Fruit fly (Drosophila melanogaster) whole organism, embryonic: ENCODE measurements around the gene CG45105.

ENCODE experiments used
- Atf3 ChIP-seq: fragments of 200-800 bp; sonication (Bioruptor generic); optimal IDR thresholded peaks from 3 replicates; lab custom pipeline; 2016; ENCODE audit warnings: missing biosample characterization, missing genetic modification characterization
- Bdp1 ChIP-seq: fragments of 200-800 bp; sonication (Bioruptor generic); optimal IDR thresholded peaks from 3 replicates; lab custom pipeline; 2016; ENCODE audit warnings: missing biosample characterization, missing genetic modification characterization
- CG10462 ChIP-seq: fragments of 200-800 bp; sonication (Bioruptor generic); optimal IDR thresholded peaks from 2 replicates; lab custom pipeline; 2016; ENCODE audit warnings: missing biosample characterization, missing genetic modification characterization
- CG10959 ChIP-seq: fragments of 200-800 bp; sonication (Bioruptor generic); IDR thresholded peaks from 2 replicates; pipeline ENCODE4 v1.3.6; 2022; ENCODE audit warnings: missing biosample characterization, missing genetic modification characterization
- CG12104 ChIP-seq: fragments of 200-800 bp; sonication (Bioruptor generic); optimal IDR thresholded peaks from 3 replicates; lab custom pipeline; 2016; ENCODE audit warnings: missing biosample characterization, missing genetic modification characterization
- CG12155 ChIP-seq: fragments of 200-800 bp; sonication (Bioruptor generic); optimal IDR thresholded peaks from 3 replicates; lab custom pipeline; 2016; ENCODE audit warnings: missing biosample characterization, missing genetic modification characterization
- CG12659 ChIP-seq: fragments of 200-800 bp; sonication (Bioruptor generic); optimal IDR thresholded peaks from 3 replicates; lab custom pipeline; 2017; ENCODE audit warnings: mild to moderate bottlenecking, missing biosample characterization, missing genetic modification reagents, missing genetic modification characterization
- CG12942 ChIP-seq: fragments of 200-800 bp; sonication (Bioruptor generic); optimal IDR thresholded peaks from 3 replicates; lab custom pipeline; 2016; ENCODE audit warnings: missing biosample characterization, missing genetic modification characterization
- CG13287 ChIP-seq: fragments of 200-800 bp; sonication (Bioruptor generic); IDR thresholded peaks from 2 replicates; pipeline ENCODE4 v1.3.6; 2022; ENCODE audit warnings: missing biosample characterization, missing genetic modification characterization; ENCODE audit not compliant: partially characterized antibody
- CG15479 ChIP-seq: fragments of 200-800 bp; sonication (Bioruptor generic); optimal IDR thresholded peaks from 3 replicates; lab custom pipeline; 2019; ENCODE audit warnings: missing biosample characterization, mild to moderate bottlenecking, missing genetic modification characterization, moderate library complexity
- CG17328 ChIP-seq: fragments of 200-800 bp; sonication (Bioruptor generic); IDR thresholded peaks from 2 replicates; pipeline ENCODE4 v1.3.6; 2022; ENCODE audit warnings: missing biosample characterization, missing genetic modification characterization
- CG2116 ChIP-seq: fragments of 200-800 bp; sonication (Bioruptor generic); optimal IDR thresholded peaks from 3 replicates; lab custom pipeline; 2018; ENCODE audit warnings: missing biosample characterization, mild to moderate bottlenecking, missing genetic modification characterization
- CG2129 ChIP-seq: fragments of 200-800 bp; sonication (Bioruptor generic); IDR thresholded peaks from 2 replicates; pipeline ENCODE4 v1.3.6; 2022; ENCODE audit warnings: missing biosample characterization, missing genetic modification characterization; ENCODE audit not compliant: partially characterized antibody
- CG32772 ChIP-seq: fragments of 200-800 bp; sonication (Bioruptor generic); IDR thresholded peaks from 2 replicates; pipeline ENCODE4 v1.3.6; 2022; ENCODE audit warnings: missing biosample characterization, missing genetic modification characterization
- CG33213 ChIP-seq: fragments of 200-800 bp; sonication (Bioruptor generic); optimal IDR thresholded peaks from 3 replicates; lab custom pipeline; 2016; ENCODE audit warnings: missing biosample characterization, missing genetic modification characterization
- CG3995 ChIP-seq: fragments of 200-800 bp; sonication (Bioruptor generic); optimal IDR thresholded peaks from 3 replicates; lab custom pipeline; 2016; ENCODE audit warnings: missing biosample characterization, missing genetic modification characterization
- CG42726 ChIP-seq: fragments of 200-800 bp; sonication (Bioruptor generic); IDR thresholded peaks from 2 replicates; pipeline ENCODE4 v1.3.6; 2022; ENCODE audit warnings: missing biosample characterization, missing genetic modification characterization; ENCODE audit not compliant: partially characterized antibody
- CG7786 ChIP-seq: fragments of 200-800 bp; sonication (Bioruptor generic); optimal IDR thresholded peaks from 2 replicates; lab custom pipeline; 2016; ENCODE audit warnings: missing biosample characterization, missing genetic modification characterization
- CG7963 ChIP-seq: fragments of 200-800 bp; sonication (Bioruptor generic); IDR thresholded peaks from 3 replicates; pipeline ENCODE4 v1.3.6; 2022; ENCODE audit warnings: missing biosample characterization, missing genetic modification characterization; ENCODE audit not compliant: partially characterized antibody
- CG9727 ChIP-seq: fragments of 200-800 bp; sonication (Bioruptor generic); optimal IDR thresholded peaks from 3 replicates; lab custom pipeline; 2017; ENCODE audit warnings: missing biosample characterization, mild to moderate bottlenecking, missing genetic modification characterization
- Dfd ChIP-seq, 2 experiments: fragments of >200 bp; optimal IDR thresholded peaks; 2 replicates each; lab custom pipeline; 2017; ENCODE audit warnings: missing biosample characterization in 2 of 2, missing genetic modification characterization in 2 of 2
- Doc3 ChIP-seq: fragments of 200-800 bp; sonication (Bioruptor generic); IDR thresholded peaks from 3 replicates; pipeline ENCODE4 v1.3.6; 2022; ENCODE audit warnings: missing biosample characterization, missing genetic modification characterization; ENCODE audit not compliant: partially characterized antibody
- ERR ChIP-seq: fragments of 200-800 bp; sonication (Bioruptor generic); optimal IDR thresholded peaks from 2 replicates; lab custom pipeline; 2016; ENCODE audit warnings: missing biosample characterization, missing genetic modification characterization
- H15 ChIP-seq: fragments of 200-800 bp; sonication (Bioruptor generic); IDR thresholded peaks from 3 replicates; pipeline ENCODE4 v1.3.6; 2022; ENCODE audit warnings: missing biosample characterization, missing genetic modification characterization
- HLH4C ChIP-seq: fragments of 200-800 bp; sonication (Bioruptor generic); IDR thresholded peaks from 3 replicates; pipeline ENCODE4 v1.3.6; 2022; ENCODE audit warnings: missing biosample characterization, missing genetic modification characterization; ENCODE audit not compliant: partially characterized antibody
- Hsf ChIP-seq: fragments of 200-800 bp; sonication (Bioruptor generic); optimal IDR thresholded peaks from 3 replicates; lab custom pipeline; 2016; ENCODE audit warnings: missing biosample characterization, missing genetic modification characterization
- MBD-R2 ChIP-seq: fragments of 200-800 bp; sonication (Bioruptor generic); IDR thresholded peaks from 2 replicates; pipeline ENCODE4 v1.3.6; 2022; ENCODE audit warnings: missing biosample characterization, missing genetic modification characterization
- MESR4 ChIP-seq: fragments of 200-800 bp; sonication (Bioruptor generic); optimal IDR thresholded peaks from 2 replicates; lab custom pipeline; 2018; ENCODE audit warnings: missing biosample characterization, mild to moderate bottlenecking, missing genetic modification characterization, moderate library complexity
- NFAT ChIP-seq: fragments of 200-800 bp; sonication (Bioruptor generic); IDR thresholded peaks from 2 replicates; pipeline ENCODE4 v1.3.6; 2022; ENCODE audit warnings: missing biosample characterization, missing genetic modification characterization
- Opbp ChIP-seq: fragments of 200-800 bp; sonication (Bioruptor generic); IDR thresholded peaks from 3 replicates; pipeline ENCODE4 v1.3.6; 2022; ENCODE audit warnings: missing biosample characterization, missing genetic modification characterization; ENCODE audit not compliant: partially characterized antibody
- Scr ChIP-seq: fragments of 200-800 bp; sonication (Bioruptor generic); IDR thresholded peaks from 2 replicates; pipeline ENCODE4 v1.3.6; 2022; ENCODE audit warnings: missing biosample characterization, missing genetic modification characterization; ENCODE audit not compliant: partially characterized antibody
- Side ChIP-seq: fragments of 200-800 bp; sonication (Bioruptor generic); optimal IDR thresholded peaks from 2 replicates; lab custom pipeline; 2016; ENCODE audit warnings: missing biosample characterization, missing genetic modification characterization
- Sin3A ChIP-seq: fragments of >200 bp; optimal IDR thresholded peaks from 2 replicates; lab custom pipeline; 2018
- Xrp1 ChIP-seq: fragments of 200-800 bp; sonication (Bioruptor generic); IDR thresholded peaks from 2 replicates; pipeline ENCODE4 v1.3.6; 2022; ENCODE audit warnings: missing biosample characterization, missing genetic modification characterization
- bab2 ChIP-seq: fragments of 200-800 bp; sonication (Bioruptor generic); optimal IDR thresholded peaks from 2 replicates; lab custom pipeline; 2016; ENCODE audit warnings: missing biosample characterization, missing genetic modification characterization
- crp ChIP-seq, 2 experiments: fragments of 200-800 bp; sonication (Bioruptor generic); optimal IDR thresholded peaks; 2 replicates in 1 of 2; 3 replicates in 1 of 2; lab custom pipeline; 2017; ENCODE audit warnings: missing biosample characterization in 2 of 2, missing genetic modification characterization in 2 of 2, mild to moderate bottlenecking in 1 of 2, moderate library complexity in 1 of 2
- ewg ChIP-seq: fragments of 200-800 bp; sonication (Bioruptor generic); optimal IDR thresholded peaks from 3 replicates; lab custom pipeline; 2017; ENCODE audit warnings: mild to moderate bottlenecking, missing biosample characterization, missing genetic modification reagents, missing genetic modification characterization
- ham ChIP-seq: fragments of 200-800 bp; sonication (Bioruptor generic); IDR thresholded peaks from 2 replicates; pipeline ENCODE4 v1.3.6; 2022; ENCODE audit warnings: missing biosample characterization, missing genetic modification characterization
- lab ChIP-seq: fragments of 200-800 bp; sonication (Bioruptor generic); optimal IDR thresholded peaks from 3 replicates; lab custom pipeline; 2017; ENCODE audit warnings: missing biosample characterization, missing genetic modification characterization, mild to moderate bottlenecking, moderate library complexity, missing genetic modification reagents
- pum ChIP-seq: fragments of 200-800 bp; sonication (Bioruptor generic); optimal IDR thresholded peaks from 2 replicates; lab custom pipeline; 2016; ENCODE audit warnings: missing biosample characterization, missing genetic modification characterization
- sens ChIP-seq: fragments of 200-800 bp; sonication (Bioruptor generic); peaks from one replicate; lab custom pipeline; 2016; ENCODE audit warnings: missing biosample characterization, missing genetic modification characterization
- sim ChIP-seq: fragments of 200-800 bp; sonication (Bioruptor generic); IDR thresholded peaks from 2 replicates; pipeline ENCODE4 v1.3.6; 2022; ENCODE audit warnings: missing biosample characterization, missing genetic modification characterization
- sob ChIP-seq: fragments of 200-800 bp; sonication (Bioruptor generic); IDR thresholded peaks from 2 replicates; pipeline ENCODE4 v1.3.6; 2022; ENCODE audit warnings: missing biosample characterization, missing genetic modification characterization
- sqz ChIP-seq: fragments of 200-800 bp; sonication (Bioruptor generic); optimal IDR thresholded peaks from 3 replicates; lab custom pipeline; 2018; ENCODE audit warnings: missing biosample characterization, mild to moderate bottlenecking, missing genetic modification characterization
- tgo ChIP-seq: fragments of 200-800 bp; sonication (Bioruptor generic); IDR thresholded peaks from 3 replicates; pipeline ENCODE4 v1.3.6; 2022; ENCODE audit warnings: missing biosample characterization, missing genetic modification characterization
- tll ChIP-seq, 2 experiments: fragments of 200-800 bp in 1 of 2; fragments of >200 bp in 1 of 2; sonication (Bioruptor generic) in 1 of 2; optimal IDR thresholded peaks; 2 replicates each; lab custom pipeline; 2017 to 2019; ENCODE audit warnings: missing biosample characterization in 2 of 2, missing genetic modification characterization in 2 of 2, mild to moderate bottlenecking in 1 of 2, moderate library complexity in 1 of 2
- ttk ChIP-seq: fragments of 200-800 bp; sonication (Bioruptor generic); IDR thresholded peaks from 2 replicates; pipeline ENCODE4 v2.1.2; 2022; ENCODE audit warnings: missing biosample characterization, missing genetic modification characterization
- unc-4 ChIP-seq: fragments of 200-800 bp; sonication (Bioruptor generic); IDR thresholded peaks from 2 replicates; pipeline ENCODE4 v1.3.6; 2022; ENCODE audit warnings: missing biosample characterization, missing genetic modification characterization; ENCODE audit not compliant: partially characterized antibody
- wek ChIP-seq: fragments of 200-800 bp; sonication (Bioruptor generic); optimal IDR thresholded peaks from 3 replicates; lab custom pipeline; 2018; ENCODE audit warnings: missing biosample characterization, mild to moderate bottlenecking, missing genetic modification characterization, moderate library complexity
- zen ChIP-seq: fragments of 200-800 bp; sonication (Bioruptor generic); optimal IDR thresholded peaks from 3 replicates; lab custom pipeline; 2018; ENCODE audit warnings: missing biosample characterization, mild to moderate bottlenecking, missing genetic modification characterization, moderate library complexity

The CG45105 gene

DNA sequence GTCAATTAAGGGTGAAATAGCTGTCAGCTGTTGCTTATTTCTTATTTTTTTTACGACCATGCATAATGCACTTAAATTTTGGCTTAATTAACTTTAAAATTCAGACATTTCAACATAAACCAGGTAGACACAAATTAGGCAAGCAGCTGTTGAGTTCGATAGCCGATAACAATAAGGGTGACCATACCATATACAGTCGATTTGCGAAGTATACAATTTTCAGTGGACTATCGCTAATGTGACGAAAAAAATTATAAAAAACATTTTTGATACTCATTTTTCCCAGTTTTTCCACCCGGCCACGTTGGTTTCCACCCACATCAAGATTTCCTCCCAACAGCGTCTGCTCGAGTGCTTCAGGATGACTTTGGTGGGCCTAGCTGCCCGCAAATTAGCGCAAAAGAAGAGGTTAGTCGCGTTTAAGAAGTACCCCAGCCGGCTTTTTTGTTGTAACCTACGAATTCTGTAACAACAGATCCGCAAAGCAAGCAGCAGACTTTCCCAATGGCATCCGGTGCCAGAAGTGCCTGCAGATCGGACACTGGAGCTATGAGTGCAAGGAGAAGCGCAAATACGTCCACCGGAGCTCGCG, 46.0 kb upstream of the CG45105 start, which contains the start of the genes CG4287 and CG5516 (continued):
- TF ChIP-seq ERR (GFP tag; lab: Kevin White, UChicago), result no peak
- TF ChIP-seq sens, result peak; percentile 64
- peak; percentile 98 for TF ChIP-seq wek (GFP tag; lab: Kevin White, UChicago)
- TF ChIP-seq unc-4 (GFP tag; lab: Robert Waterston, UW), result peak; percentile 44; the same call in 1 of the 2 replicates
- peak; percentile 92 for TF ChIP-seq CG2116
- no peak for TF ChIP-seq ttk
- TF ChIP-seq CG12942 (GFP tag; lab: Kevin White, UChicago), result peak; percentile 17
- no peak for TF ChIP-seq CG17328 (GFP tag; lab: Robert Waterston, UW)
- TF ChIP-seq CG3995 (GFP tag; lab: Kevin White, UChicago), result peak; percentile 7
- TF ChIP-seq Atf3 (GFP tag; lab: Kevin White, UChicago), result no peak
- peak; percentile 57; the same call in 2 of the 3 replicates for TF ChIP-seq Doc3
- peak; percentile 8 for TF ChIP-seq CG7786
- no peak for TF ChIP-seq CG32772
- TF ChIP-seq CG10462 (GFP tag; lab: Kevin White, UChicago), result no peak
- TF ChIP-seq CG2129 (GFP tag; lab: Robert Waterston, UW), result no peak
- TF ChIP-seq zen (tag; lab: Kevin White, UChicago), result peak; percentile 64
- no peak for TF ChIP-seq sim (GFP tag; lab: Robert Waterston, UW)
- peak; percentile 13 for TF ChIP-seq CG12659
- TF ChIP-seq Sin3A, result peak; percentile 12
- peak in 1 of 2 experiments; percentile 19 for TF ChIP-seq tll (GFP tag; optimal IDR thresholded peaks at IDR 0.05; lab: Kevin White, UChicago)
- no peak for TF ChIP-seq sob
- TF ChIP-seq Side (GFP tag; lab: Kevin White, UChicago), result peak; percentile 63
- TF ChIP-seq bab2 (GFP tag; lab: Kevin White, UChicago), result no peak
- TF ChIP-seq H15 (GFP tag; lab: Robert Waterston, UW), result no peak
- TF ChIP-seq tgo (GFP tag; lab: Robert Waterston, UW), result no peak
- no peak for TF ChIP-seq ham (GFP tag; lab: Robert Waterston, UW)
- TF ChIP-seq HLH4C (GFP tag; lab: Robert Waterston, UW), result no peak; the same call in none of the 3 replicates
- no peak for TF ChIP-seq ewg (GFP tag; lab: Kevin White, UChicago)
- no peak for TF ChIP-seq lab (GFP tag; lab: Kevin White, UChicago)
- no peak for TF ChIP-seq CG9727
- TF ChIP-seq crp (GFP tag; optimal IDR thresholded peaks at IDR 0.05; lab: Kevin White, UChicago), result peak; percentile 42 to 86
- TF ChIP-seq Bdp1, result no peak
- TF ChIP-seq sqz (GFP tag; lab: Kevin White, UChicago), result no peak
- no peak for TF ChIP-seq CG42726 (GFP tag; lab: Robert Waterston, UW)
- no peak for TF ChIP-seq pum (GFP tag; lab: Kevin White, UChicago)
- peak; percentile 12 for TF ChIP-seq CG12155 (GFP tag; lab: Kevin White, UChicago)
- TF ChIP-seq CG7963 (GFP tag; lab: Robert Waterston, UW), result no peak
- peak; percentile 7 for TF ChIP-seq Hsf (GFP tag; lab: Kevin White, UChicago)
- TF ChIP-seq MESR4 (GFP tag; lab: Kevin White, UChicago), result peak; percentile 69
- peak; percentile 63 for TF ChIP-seq CG13287
- no peak for TF ChIP-seq Opbp
- no peak for TF ChIP-seq CG33213
- no peak for TF ChIP-seq CG10959
- no peak for TF ChIP-seq Dfd (GFP tag; optimal IDR thresholded peaks at IDR 0.05; lab: Kevin White, UChicago)
- peak; percentile 54 for TF ChIP-seq Scr (GFP tag; lab: Robert Waterston, UW)
- TF ChIP-seq CG12104 (GFP tag; lab: Kevin White, UChicago), result no peak
- TF ChIP-seq Xrp1 (GFP tag; lab: Robert Waterston, UW), result 0 out of 2 replicates have a peak, but pooled peaks have one; percentile 19
- peak; percentile 87 for TF ChIP-seq MBD-R2 (GFP tag; lab: Robert Waterston, UW)
- no peak for TF ChIP-seq CG15479
- peak; percentile 54; the same call in 1 of the 2 replicates for TF ChIP-seq NFAT (GFP tag; lab: Robert Waterston, UW)
